Worm (Caenorhabditis elegans) whole organism, L1 larva: ENCODE results near the gene zim-1.

Experiments
- irx-1 ChIP-seq: sonication (generic microtip); optimal IDR thresholded peaks from 2 replicates; lab custom pipeline; 2016; ENCODE audit warnings: missing genetic modification characterization, missing compliant biosample characterization
- lsy-2 ChIP-seq, 2 experiments: fragments of 150-350 bp; optimal IDR thresholded peaks; 2 replicates each; lab custom pipeline; 2014; ENCODE audit warnings: missing biosample characterization in 2 of 2, missing genetic modification characterization in 2 of 2
- nhr-76 ChIP-seq: sonication (generic microtip); optimal IDR thresholded peaks from 2 replicates; lab custom pipeline; 2017; ENCODE audit warnings: missing biosample characterization, missing genetic modification characterization
- pqm-1 ChIP-seq: sonication (generic microtip); optimal IDR thresholded peaks from 3 replicates; lab custom pipeline; 2017; ENCODE audit warnings: missing biosample characterization, missing genetic modification characterization
- sup-37 ChIP-seq: fragments of 200-800 bp; sonication (Bioruptor generic); optimal IDR thresholded peaks from 2 replicates; lab custom pipeline; 2018; ENCODE audit warnings: mild to moderate bottlenecking, missing genetic modification characterization, missing compliant biosample characterization

DNA sequence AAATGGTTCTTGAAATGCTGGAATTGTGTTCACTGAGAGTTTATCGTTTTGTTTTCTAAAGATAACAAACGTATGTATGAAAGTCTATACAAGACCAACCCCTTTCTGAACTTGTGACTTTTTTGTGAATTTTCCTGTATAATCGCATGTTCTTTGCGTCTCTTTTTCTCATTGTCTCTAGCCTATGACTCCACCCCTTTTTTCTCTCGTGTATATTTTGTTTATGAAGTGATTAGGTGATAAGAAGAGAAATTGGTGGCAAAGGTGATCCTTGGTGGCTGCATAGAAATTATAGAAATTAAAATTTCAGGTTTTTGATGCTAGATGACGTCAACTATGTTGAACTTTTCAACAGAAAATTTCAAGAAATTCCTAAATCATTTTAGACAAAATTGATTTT, 1.8 kb upstream of the zim-1 start, which contains the start of gene T07G12.5:
- TF ChIP-seq nhr-76 (tag; lab: Kevin White, UChicago), result no peak
- TF ChIP-seq lsy-2 (tag; optimal IDR thresholded peaks at IDR 0.05; lab: Kevin White, UChicago), result no peak
- TF ChIP-seq pqm-1 (tag; lab: Kevin White, UChicago), result no peak
- no peak for TF ChIP-seq sup-37 (GFP tag; lab: Kevin White, UChicago)
- TF ChIP-seq irx-1 (tag; lab: Kevin White, UChicago), result no peak
